Worm (Caenorhabditis elegans) whole organism, L3 larva: ENCODE measurements around the gene mut-7.

Experiments
- R02D3.7 ChIP-seq: fragments of 150-350 bp; optimal IDR thresholded peaks from 2 replicates; lab custom pipeline; 2014; ENCODE audit warnings: missing biosample characterization, missing genetic modification characterization
- ZK546.5 ChIP-seq: sonication (generic microtip); optimal IDR thresholded peaks from 2 replicates; lab custom pipeline; 2017; ENCODE audit warnings: missing biosample characterization, missing genetic modification characterization
- aly-2 ChIP-seq: fragments of 150-350 bp; optimal IDR thresholded peaks from 2 replicates; lab custom pipeline; 2014; ENCODE audit warnings: missing biosample characterization, missing genetic modification characterization
- ama-1 ChIP-seq: fragments of 150-350 bp; optimal IDR thresholded peaks from 2 replicates; lab custom pipeline; 2018
- ceh-16 ChIP-seq: sonication (generic microtip); optimal IDR thresholded peaks from 2 replicates; lab custom pipeline; 2017; ENCODE audit warnings: missing biosample characterization, missing genetic modification characterization
- ceh-28 ChIP-seq: fragments of 150-350 bp; optimal IDR thresholded peaks from 2 replicates; lab custom pipeline; 2014; ENCODE audit warnings: missing biosample characterization, missing genetic modification reagents, missing genetic modification characterization
- ceh-82 ChIP-seq: fragments of 150-350 bp; optimal IDR thresholded peaks from 2 replicates; lab custom pipeline; 2014; ENCODE audit warnings: missing biosample characterization, missing genetic modification characterization
- ceh-9 ChIP-seq: sonication (generic microtip); optimal IDR thresholded peaks from 2 replicates; lab custom pipeline; 2018; ENCODE audit warnings: missing biosample characterization, missing genetic modification characterization
- egl-27 ChIP-seq: sonication (generic microtip); optimal IDR thresholded peaks from 4 replicates; lab custom pipeline; 2017; ENCODE audit warnings: missing biosample characterization, missing genetic modification reagents, missing genetic modification characterization
- egl-5 ChIP-seq: fragments of 150-350 bp; optimal IDR thresholded peaks from 2 replicates; lab custom pipeline; 2017; ENCODE audit warnings: missing biosample characterization, missing genetic modification reagents, missing genetic modification characterization, inconsistent platforms
- elt-1 ChIP-seq: fragments of 150-350 bp; optimal IDR thresholded peaks from 2 replicates; lab custom pipeline; 2014; ENCODE audit warnings: missing biosample characterization, missing genetic modification characterization
- elt-2 ChIP-seq: sonication (generic microtip); optimal IDR thresholded peaks from 2 replicates; lab custom pipeline; 2016; ENCODE audit warnings: missing genetic modification reagents, mild to moderate bottlenecking, missing genetic modification characterization, missing compliant biosample characterization
- eor-1 ChIP-seq, 2 experiments: fragments of 150-350 bp; optimal IDR thresholded peaks; 2 replicates each; lab custom pipeline; 2014 to 2018; ENCODE audit warnings: missing biosample characterization in 2 of 2, missing genetic modification characterization in 2 of 2
- fkh-10 ChIP-seq: sonication (generic microtip); optimal IDR thresholded peaks from 2 replicates; lab custom pipeline; 2017; ENCODE audit warnings: missing biosample characterization, missing genetic modification reagents, missing genetic modification characterization
- fos-1 ChIP-seq: fragments of 150-350 bp; optimal IDR thresholded peaks from 2 replicates; lab custom pipeline; 2014; ENCODE audit warnings: missing biosample characterization, missing genetic modification characterization
- hmg-11 ChIP-seq: sonication (generic microtip); optimal IDR thresholded peaks from 2 replicates; lab custom pipeline; 2016; ENCODE audit warnings: missing genetic modification characterization, missing compliant biosample characterization
- lin-15B ChIP-seq: fragments of 150-350 bp; optimal IDR thresholded peaks from 2 replicates; lab custom pipeline; 2014; ENCODE audit warnings: missing biosample characterization, missing genetic modification characterization
- lin-39 ChIP-seq: fragments of 150-350 bp; optimal IDR thresholded peaks from 2 replicates; lab custom pipeline; 2018; ENCODE audit warnings: missing biosample characterization, missing genetic modification reagents, missing genetic modification characterization
- lsy-12 ChIP-seq: sonication (generic microtip); optimal IDR thresholded peaks from 2 replicates; lab custom pipeline; 2016; ENCODE audit warnings: mild to moderate bottlenecking, missing genetic modification characterization, missing compliant biosample characterization
- mdl-1 ChIP-seq: fragments of 150-350 bp; optimal IDR thresholded peaks from 2 replicates; lab custom pipeline; 2014; ENCODE audit warnings: missing biosample characterization, missing genetic modification characterization
- nfya-1 ChIP-seq: sonication (generic microtip); optimal IDR thresholded peaks from 2 replicates; lab custom pipeline; 2017; ENCODE audit warnings: missing genetic modification characterization, mild to moderate bottlenecking, missing compliant biosample characterization, antibody characterized with exemption, moderate library complexity; ENCODE audit not compliant: insufficient read depth
- nhr-11 ChIP-seq: fragments of 150-350 bp; optimal IDR thresholded peaks from 2 replicates; lab custom pipeline; 2014; ENCODE audit warnings: missing biosample characterization, missing genetic modification characterization
- nhr-12 ChIP-seq: fragments of 150-350 bp; optimal IDR thresholded peaks from 2 replicates; lab custom pipeline; 2014; ENCODE audit warnings: missing biosample characterization, missing genetic modification characterization
- nhr-23 ChIP-seq: fragments of 150-350 bp; optimal IDR thresholded peaks from 2 replicates; lab custom pipeline; 2014; ENCODE audit warnings: missing biosample characterization, missing genetic modification reagents, missing genetic modification characterization
- nhr-237 ChIP-seq: fragments of 150-350 bp; optimal IDR thresholded peaks from 2 replicates; lab custom pipeline; 2014; ENCODE audit warnings: missing biosample characterization, missing genetic modification characterization
- nhr-25 ChIP-seq: sonication (generic microtip); optimal IDR thresholded peaks from 2 replicates; lab custom pipeline; 2017; ENCODE audit warnings: missing biosample characterization, missing genetic modification characterization
- nhr-28 ChIP-seq: fragments of 150-350 bp; optimal IDR thresholded peaks from 2 replicates; lab custom pipeline; 2014; ENCODE audit warnings: missing biosample characterization, missing genetic modification characterization
- nhr-43 ChIP-seq: sonication (generic microtip); optimal IDR thresholded peaks from 2 replicates; lab custom pipeline; 2016; ENCODE audit warnings: mild to moderate bottlenecking, missing genetic modification characterization, missing compliant biosample characterization; ENCODE audit not compliant: poor library complexity, severe bottlenecking
- nhr-67 ChIP-seq: fragments of 150-350 bp; optimal IDR thresholded peaks from 2 replicates; lab custom pipeline; 2014; ENCODE audit warnings: missing biosample characterization, missing genetic modification characterization
- nhr-76 ChIP-seq: fragments of 150-350 bp; sonication (generic microtip); optimal IDR thresholded peaks from 5 replicates; lab custom pipeline; 2014; ENCODE audit warnings: missing biosample characterization, missing genetic modification characterization
- pha-4 ChIP-seq: fragments of 150-350 bp; optimal IDR thresholded peaks from 2 replicates; lab custom pipeline; 2014; ENCODE audit warnings: missing biosample characterization, missing genetic modification reagents, missing genetic modification characterization
- pqm-1 ChIP-seq: fragments of 150-350 bp; optimal IDR thresholded peaks from 2 replicates; lab custom pipeline; 2017; ENCODE audit warnings: missing biosample characterization, missing genetic modification characterization, inconsistent platforms
- tbx-2 ChIP-seq: sonication (generic microtip); optimal IDR thresholded peaks from 2 replicates; lab custom pipeline; 2016; ENCODE audit warnings: mild to moderate bottlenecking, missing genetic modification characterization, missing compliant biosample characterization
- unc-39 ChIP-seq: sonication (generic microtip); optimal IDR thresholded peaks from 4 replicates; lab custom pipeline; 2017; ENCODE audit warnings: missing biosample characterization, missing genetic modification characterization
- unc-62 ChIP-seq: fragments of 150-350 bp; sonication (generic microtip); optimal IDR thresholded peaks from 4 replicates; lab custom pipeline; 2014; ENCODE audit warnings: missing biosample characterization, missing genetic modification reagents, missing genetic modification characterization
- zag-1 ChIP-seq: fragments of 150-350 bp; optimal IDR thresholded peaks from 2 replicates; lab custom pipeline; 2014; ENCODE audit warnings: missing biosample characterization, missing genetic modification characterization
- ztf-11 ChIP-seq: fragments of 150-350 bp; optimal IDR thresholded peaks from 2 replicates; lab custom pipeline; 2014; ENCODE audit warnings: missing biosample characterization, missing genetic modification characterization
- ztf-4 ChIP-seq: fragments of 150-350 bp; optimal IDR thresholded peaks from 2 replicates; lab custom pipeline; 2014; ENCODE audit warnings: missing biosample characterization, missing genetic modification characterization

Gene mut-7

DNA sequence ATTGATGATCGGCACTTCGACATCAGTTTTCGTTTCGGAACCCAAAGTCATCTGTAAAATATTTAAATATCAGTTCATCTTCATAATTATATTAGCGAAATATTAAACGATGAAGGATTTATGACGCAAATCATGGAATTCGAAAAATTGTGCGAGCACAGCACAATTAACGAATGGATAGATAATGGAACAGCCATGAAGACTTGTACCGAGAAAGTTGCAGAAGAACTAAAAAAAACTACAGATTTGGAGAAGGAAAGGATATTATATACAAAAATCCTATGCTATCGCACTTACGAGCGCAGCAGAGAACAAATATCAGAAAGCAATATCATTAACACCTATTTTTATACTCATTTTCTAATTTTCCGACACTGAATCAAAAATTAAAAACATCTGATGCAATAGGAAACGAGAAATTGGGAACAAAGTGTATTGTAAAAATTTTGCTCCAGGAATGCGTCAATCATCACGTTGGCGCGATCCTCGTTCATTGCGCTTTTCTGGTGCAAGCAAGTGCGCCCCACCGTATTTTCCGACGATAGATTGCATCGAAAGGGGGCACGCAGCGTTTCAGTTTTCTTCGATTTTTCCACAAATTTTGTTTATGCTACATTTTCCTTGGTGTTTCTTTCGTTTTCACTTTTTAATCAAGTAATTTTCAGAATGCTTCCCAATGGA, 20.6 kb downstream of the mut-7 start, which contains the start of the genes clu-1 and prp-40 (continued):
- peak; percentile 71 for TF ChIP-seq egl-27 (tag; lab: Kevin White, UChicago)
- peak; percentile 90 for TF ChIP-seq lin-39 (tag; lab: Kevin White, UChicago)
- TF ChIP-seq R02D3.7: peak; percentile 77
- TF ChIP-seq ceh-82 (tag; lab: Kevin White, UChicago): peak; percentile 57
- TF ChIP-seq ztf-11: no peak
- TF ChIP-seq, all 47 proteins: peak for 25

- TF ChIP-seq nhr-11 (tag; lab: Kevin White, UChicago) (no peak), tbx-2 (tag; lab: Kevin White, UChicago) (no peak), nhr-67 (tag; lab: Kevin White, UChicago) (no peak), eor-1 (tag; optimal IDR thresholded peaks at IDR 0.05; lab: Kevin White, UChicago) (no peak), lsy-12 (no peak), fkh-10 (no peak), ZK546.5 (tag; lab: Kevin White, UChicago) (no peak)
Observed at ce11 chrIII:9516148-9516547, 26.0 kb downstream of the mut-7 start, which contains the start of gene F55H2.7. Gene F55H2.7 (minus strand): TSS chrIII:9516248.

DNA sequence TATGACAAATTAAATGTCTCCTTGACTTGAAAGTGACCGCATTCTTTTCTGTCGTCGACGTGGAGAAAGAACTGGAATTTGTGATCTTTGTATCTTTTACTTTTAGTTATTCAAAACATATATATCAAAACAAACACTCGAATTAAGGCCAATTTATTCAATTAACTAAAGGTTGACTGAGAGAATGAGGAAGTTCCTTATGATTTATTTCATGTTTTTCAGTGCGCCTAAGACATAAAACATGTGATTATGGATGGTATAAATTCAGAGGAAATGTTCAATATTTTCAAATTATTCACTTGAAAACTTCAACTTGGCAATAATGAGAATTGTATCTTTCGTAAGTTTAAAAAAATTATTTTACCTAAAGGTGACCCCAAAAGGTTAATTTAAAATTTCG, 28.6 kb downstream of the mut-7 start, which contains the start of gene F55H2.8:
Gene F55H2.8, plus strand, starts transcription at position 301 of the 400 bp plus-strand sequence.
- TF ChIP-seq ceh-28 (tag; lab: Kevin White, UChicago) (no peak), nhr-23 (tag; lab: Kevin White, UChicago) (peak; percentile 17)
- TF ChIP-seq, all 47 proteins: peak for 1

DNA sequence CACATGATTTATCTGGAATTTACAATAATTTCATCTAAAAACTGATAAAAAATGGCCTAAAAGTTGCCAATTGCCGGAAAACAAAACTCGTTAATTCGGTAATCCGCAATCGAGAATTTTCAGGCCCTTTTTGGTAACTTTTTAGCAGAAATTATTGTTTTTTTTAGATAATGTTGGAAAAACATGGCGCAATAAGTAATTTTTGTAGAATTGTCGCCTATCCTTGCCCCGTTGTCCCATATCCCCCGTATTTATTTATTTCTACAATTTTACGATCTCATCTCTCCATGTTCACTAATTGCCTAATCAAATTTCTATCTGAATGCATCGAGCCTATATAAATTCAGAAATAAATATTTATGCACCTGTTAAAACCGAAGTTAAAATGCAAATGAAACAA, 29.2 kb downstream of the mut-7 start:
- TF ChIP-seq nhr-11 (tag; lab: Kevin White, UChicago) (no peak), nhr-43 (tag; lab: Kevin White, UChicago) (no peak), nhr-12 (tag; lab: Kevin White, UChicago) (no peak)

- TF ChIP-seq pha-4 (tag; lab: Kevin White, UChicago) (no peak), ceh-9 (tag; lab: Kevin White, UChicago) (no peak), nhr-43 (tag; lab: Kevin White, UChicago) (no peak), unc-62 (no peak), lin-39 (tag; lab: Kevin White, UChicago) (no peak), fos-1 (tag; lab: Kevin White, UChicago) (no peak), pqm-1 (no peak)
Observed at ce11 chrIII:9511660-9512059, 30.5 kb downstream of the mut-7 start.

ce11 chrIII:9511055-9511520, 31.1 kb downstream of the mut-7 start, which contains the start of gene F55H2.5:
Gene F55H2.5 (plus strand): TSS chrIII:9511470.
- TF ChIP-seq mdl-1 (tag; lab: Kevin White, UChicago) (no peak), pha-4 (tag; lab: Kevin White, UChicago) (peak; percentile 5), hmg-11 (tag; lab: Kevin White, UChicago) (peak; percentile 31), ama-1 (peak; percentile 43), nhr-28 (tag; lab: Kevin White, UChicago) (no peak), lin-15B (tag; lab: Kevin White, UChicago) (peak; percentile 2), nfya-1 (tag; lab: Kevin White, UChicago) (peak; percentile 18)
- TF ChIP-seq, all 47 proteins: peak for 5

- TF ChIP-seq nhr-76 (tag; lab: Kevin White, UChicago) (no peak), nhr-67 (tag; lab: Kevin White, UChicago) (no peak), aly-2 (tag; lab: Kevin White, UChicago) (no peak), pqm-1 (no peak), ama-1 (peak; percentile 78), lsy-12 (peak; percentile 49), nhr-25 (tag; lab: Kevin White, UChicago) (no peak), hmg-11 (tag; lab: Kevin White, UChicago) (no peak), elt-2 (tag; lab: Kevin White, UChicago) (peak; percentile 29), nhr-11 (tag; lab: Kevin White, UChicago) (no peak), ceh-16 (tag; lab: Kevin White, UChicago) (no peak), zag-1 (tag; lab: Kevin White, UChicago) (no peak), ztf-4 (peak; percentile 47), unc-39 (tag; lab: Kevin White, UChicago) (no peak), egl-5 (tag; lab: Kevin White, UChicago) (no peak), nfya-1 (tag; lab: Kevin White, UChicago) (peak; percentile 31), nhr-28 (tag; lab: Kevin White, UChicago) (no peak), fkh-10 (no peak), nhr-237 (no peak), nhr-43 (tag; lab: Kevin White, UChicago) (peak; percentile 50), elt-1 (tag; lab: Kevin White, UChicago) (no peak), ceh-82 (tag; lab: Kevin White, UChicago) (no peak)
Observed at ce11 chrIII:9509764-9510370, 32.3 kb downstream of the mut-7 start.
